Worm (Caenorhabditis elegans): ENCODE results near the gene Y14H12B.2.

ce11 chrII:3908135-3908534 lies 25.4 kb downstream of the Y14H12B.2 start:
- TF ChIP-seq nhr-90 (tag; optimal IDR thresholded peaks at IDR 0.05) (no peak), efl-1 (GFP tag; optimal IDR thresholded peaks at IDR 0.05) (no peak), hmg-1.2 (GFP tag; IDR thresholded peaks at IDR 0.05) (no peak), bed-2 (GFP tag; IDR thresholded peaks at IDR 0.05) (no peak), him-1 (tag; optimal IDR thresholded peaks at IDR 0.05) (no peak), attf-6 (GFP tag; IDR thresholded peaks at IDR 0.05) (no peak), lin-26 (GFP tag; IDR thresholded peaks at IDR 0.05) (no peak), ceh-40 (GFP tag; IDR thresholded peaks at IDR 0.05) (no peak)

All from whole organism, young adult.